Fruit fly (Drosophila melanogaster) whole organism, embryonic: ENCODE data around the gene CG7275.

Source experiments
- Bgb ChIP-seq: fragments of 200-800 bp; sonication (Bioruptor generic); IDR thresholded peaks from 2 replicates; pipeline ENCODE4 v1.3.6; 2022; ENCODE audit warnings: missing biosample characterization, missing genetic modification characterization; ENCODE audit not compliant: partially characterized antibody
- Bteb2 ChIP-seq: fragments of 200-800 bp; sonication (Bioruptor generic); optimal IDR thresholded peaks from 2 replicates; lab custom pipeline; 2016; ENCODE audit warnings: missing biosample characterization, missing genetic modification characterization
- C15 ChIP-seq: fragments of 200-800 bp; sonication (Bioruptor generic); IDR thresholded peaks from 3 replicates; pipeline ENCODE4 v1.3.6; 2022; ENCODE audit warnings: missing biosample characterization, missing genetic modification characterization
- CG12104 ChIP-seq: fragments of 200-800 bp; sonication (Bioruptor generic); optimal IDR thresholded peaks from 3 replicates; lab custom pipeline; 2016; ENCODE audit warnings: missing biosample characterization, missing genetic modification characterization
- CG13296 ChIP-seq: fragments of 200-800 bp; sonication (Bioruptor generic); optimal IDR thresholded peaks from 3 replicates; lab custom pipeline; 2018; ENCODE audit warnings: missing biosample characterization, mild to moderate bottlenecking, missing genetic modification characterization
- CG15269 ChIP-seq: fragments of 200-800 bp; sonication (Bioruptor generic); optimal IDR thresholded peaks from 2 replicates; lab custom pipeline; 2018; ENCODE audit warnings: missing biosample characterization, mild to moderate bottlenecking, missing genetic modification characterization, moderate library complexity
- CG16813 ChIP-seq: fragments of 200-800 bp; sonication (Bioruptor generic); IDR thresholded peaks from 3 replicates; pipeline ENCODE4 v1.3.6; 2022; ENCODE audit warnings: missing biosample characterization, missing genetic modification characterization; ENCODE audit not compliant: partially characterized antibody
- CG17568 ChIP-seq: fragments of 200-800 bp; sonication (Bioruptor generic); optimal IDR thresholded peaks from 2 replicates; lab custom pipeline; 2018; ENCODE audit warnings: missing biosample characterization, mild to moderate bottlenecking, missing genetic modification characterization, moderate library complexity
- CG1792 ChIP-seq: fragments of 200-800 bp; sonication (Bioruptor generic); optimal IDR thresholded peaks from 2 replicates; lab custom pipeline; 2016; ENCODE audit warnings: missing biosample characterization, missing genetic modification characterization
- CG18011 ChIP-seq: fragments of 200-800 bp; sonication (Bioruptor generic); optimal IDR thresholded peaks from 2 replicates; lab custom pipeline; 2017; ENCODE audit warnings: missing biosample characterization, missing genetic modification characterization, mild to moderate bottlenecking, moderate library complexity, missing genotype
- CG1832 ChIP-seq: fragments of 200-800 bp; sonication (Bioruptor generic); optimal IDR thresholded peaks from 2 replicates; lab custom pipeline; 2017; ENCODE audit warnings: missing biosample characterization, mild to moderate bottlenecking, missing genetic modification characterization, inconsistent platforms
- CG2199 ChIP-seq: fragments of 200-800 bp; sonication (Bioruptor generic); IDR thresholded peaks from 3 replicates; pipeline ENCODE4 v1.3.6; 2022; ENCODE audit warnings: missing biosample characterization, missing genetic modification characterization
- CG30020 ChIP-seq: fragments of 200-800 bp; optimal IDR thresholded peaks from 2 replicates; lab custom pipeline; 2019; ENCODE audit warnings: missing biosample characterization, mild to moderate bottlenecking, missing genetic modification characterization, moderate library complexity
- CG5953 ChIP-seq: fragments of 200-800 bp; sonication (Bioruptor generic); IDR thresholded peaks from 2 replicates; pipeline ENCODE4 v1.3.6; 2022; ENCODE audit warnings: missing biosample characterization, missing genetic modification characterization
- CG6175 ChIP-seq: fragments of 200-800 bp; sonication (Bioruptor generic); IDR thresholded peaks from 3 replicates; pipeline ENCODE4 v1.3.6; 2022; ENCODE audit warnings: missing biosample characterization, missing genetic modification characterization
- CG6813 ChIP-seq: fragments of 200-800 bp; sonication (Bioruptor generic); optimal IDR thresholded peaks from 2 replicates; lab custom pipeline; 2017; ENCODE audit warnings: missing biosample characterization, missing genetic modification characterization, mild to moderate bottlenecking, moderate library complexity, missing genetic modification reagents
- CG7372 ChIP-seq: fragments of 200-800 bp; sonication (Bioruptor generic); IDR thresholded peaks from 2 replicates; pipeline ENCODE4 v1.3.6; 2022; ENCODE audit warnings: missing biosample characterization, missing genetic modification characterization
- CG9932 ChIP-seq: fragments of 200-800 bp; sonication (Bioruptor generic); IDR thresholded peaks from 2 replicates; pipeline ENCODE4 v1.3.6; 2022; ENCODE audit warnings: missing biosample characterization, missing genetic modification characterization
- D ChIP-seq, 2 experiments: fragments of 200-800 bp in 1 of 2; fragments of >200 bp in 1 of 2; sonication (Bioruptor generic) in 1 of 2; optimal IDR thresholded peaks; 2 replicates in 1 of 2; 3 replicates in 1 of 2; lab custom pipeline; 2017; ENCODE audit warnings: mild to moderate bottlenecking in 1 of 2, missing biosample characterization in 1 of 2, missing genetic modification characterization in 1 of 2, missing genetic modification reagents in 1 of 2
- Dip2 ChIP-seq: fragments of 200-800 bp; sonication (Bioruptor generic); IDR thresholded peaks from 2 replicates; pipeline ENCODE4 v1.3.6; 2022; ENCODE audit warnings: missing biosample characterization, missing genetic modification characterization
- Lpt ChIP-seq: fragments of >200 bp; optimal IDR thresholded peaks from 2 replicates; lab custom pipeline; 2018; ENCODE audit warnings: missing biosample characterization, missing genetic modification characterization
- MBD-R2 ChIP-seq: fragments of 200-800 bp; sonication (Bioruptor generic); IDR thresholded peaks from 2 replicates; pipeline ENCODE4 v1.3.6; 2022; ENCODE audit warnings: missing biosample characterization, missing genetic modification characterization
- Max ChIP-seq: fragments of 200-800 bp; sonication (Bioruptor generic); optimal IDR thresholded peaks from 2 replicates; lab custom pipeline; 2016; ENCODE audit warnings: missing biosample characterization, mild to moderate bottlenecking, missing genetic modification characterization
- NC2α ChIP-seq: fragments of 200-800 bp; sonication (Bioruptor generic); optimal IDR thresholded peaks from 2 replicates; lab custom pipeline; 2016; ENCODE audit warnings: missing biosample characterization, missing genetic modification characterization
- Neu2 ChIP-seq: fragments of 200-800 bp; sonication (Bioruptor generic); optimal IDR thresholded peaks from 3 replicates; lab custom pipeline; 2016; ENCODE audit warnings: missing biosample characterization, missing genetic modification characterization, borderline replicate concordance
- Opbp ChIP-seq: fragments of 200-800 bp; sonication (Bioruptor generic); IDR thresholded peaks from 3 replicates; pipeline ENCODE4 v1.3.6; 2022; ENCODE audit warnings: missing biosample characterization, missing genetic modification characterization; ENCODE audit not compliant: partially characterized antibody
- Sry-β ChIP-seq: fragments of 200-800 bp; sonication (Bioruptor generic); optimal IDR thresholded peaks from 2 replicates; lab custom pipeline; 2018; ENCODE audit warnings: missing biosample characterization, mild to moderate bottlenecking, missing genetic modification characterization, moderate library complexity
- ac ChIP-seq: fragments of 200-800 bp; sonication (Bioruptor generic); optimal IDR thresholded peaks from 3 replicates; lab custom pipeline; 2017; ENCODE audit warnings: missing biosample characterization, mild to moderate bottlenecking, missing genetic modification characterization
- ara ChIP-seq: fragments of 200-800 bp; sonication (Bioruptor generic); IDR thresholded peaks from 2 replicates; pipeline ENCODE4 v1.3.6; 2022; ENCODE audit warnings: missing biosample characterization, missing genetic modification characterization
- chif ChIP-seq, 2 experiments: fragments of 200-800 bp; sonication (Bioruptor generic); optimal IDR thresholded peaks; 3 replicates each; lab custom pipeline; 2016; ENCODE audit warnings: missing biosample characterization in 2 of 2, missing genetic modification characterization in 2 of 2
- croc ChIP-seq: fragments of 200-800 bp; sonication (Bioruptor generic); conservative IDR thresholded peaks from 3 replicates; pipeline ENCODE4 v1.3.6; 2022; ENCODE audit warnings: missing biosample characterization, missing genetic modification characterization
- da ChIP-seq: fragments of 200-800 bp; sonication (Bioruptor generic); optimal IDR thresholded peaks from 2 replicates; lab custom pipeline; 2016; ENCODE audit warnings: missing biosample characterization, missing genetic modification characterization
- eyg ChIP-seq: fragments of 200-800 bp; sonication (Bioruptor generic); optimal IDR thresholded peaks from 3 replicates; lab custom pipeline; 2016; ENCODE audit warnings: missing biosample characterization, missing genetic modification characterization
- gro ChIP-seq: fragments of 200-800 bp; sonication (Bioruptor generic); optimal IDR thresholded peaks from 2 replicates; lab custom pipeline; 2016; ENCODE audit warnings: missing biosample characterization, missing genetic modification characterization
- jumu ChIP-seq: fragments of 200-800 bp; sonication (Bioruptor generic); optimal IDR thresholded peaks from 3 replicates; lab custom pipeline; 2016; ENCODE audit warnings: missing biosample characterization, missing genetic modification characterization
- kni ChIP-seq: fragments of 200-800 bp; sonication (Bioruptor generic); optimal IDR thresholded peaks from 3 replicates; lab custom pipeline; 2017; ENCODE audit warnings: mild to moderate bottlenecking, missing biosample characterization, missing genetic modification reagents, missing genetic modification characterization
- lab ChIP-seq: fragments of 200-800 bp; sonication (Bioruptor generic); optimal IDR thresholded peaks from 3 replicates; lab custom pipeline; 2017; ENCODE audit warnings: missing biosample characterization, missing genetic modification characterization, mild to moderate bottlenecking, moderate library complexity, missing genetic modification reagents
- lola ChIP-seq, 3 experiments: fragments of >200 bp in 2 of 3; fragments of 200-800 bp in 1 of 3; sonication (Bioruptor generic) in 1 of 3; optimal IDR thresholded peaks; 2 replicates each; lab custom pipeline; 2017 to 2019; ENCODE audit warnings: missing biosample characterization in 3 of 3, missing genetic modification characterization in 3 of 3, mild to moderate bottlenecking in 1 of 3, moderate library complexity in 1 of 3
- mam ChIP-seq: fragments of 200-800 bp; sonication (Bioruptor generic); optimal IDR thresholded peaks from 3 replicates; lab custom pipeline; 2016; ENCODE audit warnings: missing biosample characterization, missing genetic modification characterization
- pum ChIP-seq: fragments of 200-800 bp; sonication (Bioruptor generic); optimal IDR thresholded peaks from 2 replicates; lab custom pipeline; 2016; ENCODE audit warnings: missing biosample characterization, missing genetic modification characterization
- pzg ChIP-seq: fragments of 200-800 bp; sonication (Bioruptor generic); optimal IDR thresholded peaks from 3 replicates; lab custom pipeline; 2018; ENCODE audit warnings: missing biosample characterization, mild to moderate bottlenecking, missing genetic modification characterization, moderate library complexity
- ro ChIP-seq: fragments of 200-800 bp; sonication (Bioruptor generic); IDR thresholded peaks from 2 replicates; pipeline ENCODE4 v1.3.6; 2022; ENCODE audit warnings: missing biosample characterization, missing genetic modification characterization
- schlank ChIP-seq: fragments of 200-800 bp; sonication (Bioruptor generic); optimal IDR thresholded peaks from 2 replicates; lab custom pipeline; 2018; ENCODE audit warnings: missing biosample characterization, mild to moderate bottlenecking, missing genetic modification characterization
- seq ChIP-seq: fragments of 200-800 bp; sonication (Bioruptor generic); IDR thresholded peaks from 2 replicates; pipeline ENCODE4 v1.3.6; 2022; ENCODE audit warnings: missing biosample characterization, missing genetic modification characterization
- tll ChIP-seq, 2 experiments: fragments of 200-800 bp in 1 of 2; fragments of >200 bp in 1 of 2; sonication (Bioruptor generic) in 1 of 2; optimal IDR thresholded peaks; 2 replicates each; lab custom pipeline; 2017 to 2019; ENCODE audit warnings: missing biosample characterization in 2 of 2, missing genetic modification characterization in 2 of 2, mild to moderate bottlenecking in 1 of 2, moderate library complexity in 1 of 2
- tna ChIP-seq: fragments of 200-800 bp; sonication (Bioruptor generic); IDR thresholded peaks from 2 replicates; pipeline ENCODE4 v1.3.6; 2022; ENCODE audit warnings: missing biosample characterization, missing genetic modification characterization; ENCODE audit not compliant: partially characterized antibody
- trh ChIP-seq: fragments of 200-800 bp; sonication (Bioruptor generic); optimal IDR thresholded peaks from 2 replicates; lab custom pipeline; 2016; ENCODE audit warnings: missing biosample characterization, missing genetic modification characterization

Gene CG7275

DNA sequence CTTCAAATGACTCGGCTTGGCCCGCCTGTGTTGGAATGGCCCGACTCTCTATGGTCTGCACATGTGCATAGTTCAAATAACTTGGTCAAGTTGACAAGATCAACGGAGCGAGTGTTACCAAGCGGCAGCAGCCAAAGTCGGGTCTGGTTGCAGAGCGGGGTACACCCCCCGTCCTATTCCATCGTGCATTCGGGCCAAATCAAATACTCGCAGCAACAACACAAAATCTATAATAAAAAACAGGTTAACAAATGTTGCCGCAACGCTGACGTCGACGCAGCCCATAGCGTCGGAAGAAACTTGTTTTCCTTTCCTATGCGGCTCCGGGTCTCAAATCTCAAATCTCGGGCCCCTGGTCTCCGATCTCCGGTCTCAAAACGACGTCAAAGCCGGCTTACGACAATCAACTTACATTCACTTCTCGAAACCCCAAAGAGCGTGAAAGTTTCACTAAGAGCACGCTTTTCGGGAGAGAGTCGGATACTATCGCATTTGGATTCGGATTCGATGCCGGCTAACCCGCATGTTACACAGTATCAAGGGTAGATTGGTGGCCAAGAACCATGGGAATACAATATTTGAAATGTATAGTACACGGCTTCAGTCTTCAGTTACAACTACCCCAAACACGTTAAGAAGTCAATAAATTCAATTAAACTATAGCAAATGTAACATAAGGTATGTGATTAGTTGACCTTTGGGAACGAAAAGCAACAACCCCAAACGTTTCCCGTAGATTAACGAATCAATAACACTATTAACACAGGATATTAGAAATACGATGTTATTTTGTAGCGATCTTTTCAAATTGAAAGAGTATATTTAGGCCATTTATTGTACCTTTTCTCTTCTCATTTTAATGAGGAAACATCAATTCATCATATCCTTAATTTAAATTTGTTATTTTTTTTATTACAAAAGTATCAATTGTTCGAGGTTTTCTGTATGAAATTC, 35.8 kb downstream of the CG7275 start (continued):
- TF ChIP-seq CG9932 (GFP tag; lab: Robert Waterston, UW) (peak; percentile 66), CG18011 (peak; percentile 11), croc (GFP tag; lab: Robert Waterston, UW) (no peak), CG30020 (tag; lab: Kevin White, UChicago) (no peak), da (GFP tag; lab: Kevin White, UChicago) (no peak), Opbp (GFP tag; lab: Robert Waterston, UW) (no peak), CG6813 (GFP tag; lab: Kevin White, UChicago) (no peak), CG17568 (GFP tag; lab: Kevin White, UChicago) (no peak), seq (GFP tag; lab: Robert Waterston, UW) (0 out of 2 replicates have a peak, but pooled peaks have one; percentile 16), pzg (GFP tag; lab: Kevin White, UChicago) (no peak), MBD-R2 (no peak), Neu2 (GFP tag; lab: Kevin White, UChicago) (no peak), D (optimal IDR thresholded peaks at IDR 0.05; lab: Kevin White, UChicago) (no peak), D (GFP tag; optimal IDR thresholded peaks at IDR 0.05; lab: Kevin White, UChicago) (peak; percentile 43), chif (GFP tag; optimal IDR thresholded peaks at IDR 0.05; lab: Kevin White, UChicago) (peak; percentile 43 to 64), tna (GFP tag; lab: Robert Waterston, UW) (no peak), lab (peak; percentile 20), Bteb2 (GFP tag; lab: Kevin White, UChicago) (peak; percentile 51), eyg (GFP tag; lab: Kevin White, UChicago) (no peak), kni (GFP tag; lab: Kevin White, UChicago) (peak; percentile 99), CG6175 (GFP tag; lab: Robert Waterston, UW) (0 out of 3 replicates have a peak, but pooled peaks have one; percentile 14), CG16813 (GFP tag; lab: Robert Waterston, UW) (no peak), CG1832 (GFP tag; lab: Kevin White, UChicago) (no peak), lola (GFP tag; optimal IDR thresholded peaks at IDR 0.05; lab: Kevin White, UChicago) (peak in 1 of 3 experiments; percentile 83), Dip2 (GFP tag; lab: Robert Waterston, UW) (no peak), schlank (tag; lab: Kevin White, UChicago) (no peak), CG13296 (GFP tag; lab: Kevin White, UChicago) (no peak), mam (GFP tag; lab: Kevin White, UChicago) (peak; percentile 62), CG5953 (GFP tag; lab: Robert Waterston, UW) (no peak), gro (peak; percentile 48), ara (peak; percentile 36; the same call in 1 of the 2 replicates), Lpt (GFP tag; lab: Kevin White, UChicago) (no peak), CG2199 (GFP tag; lab: Robert Waterston, UW) (peak; percentile 10; the same call in 1 of the 3 replicates), pum (GFP tag; lab: Kevin White, UChicago) (peak; percentile 59), ac (GFP tag; lab: Kevin White, UChicago) (no peak), Max (GFP tag; lab: Kevin White, UChicago) (peak; percentile 49), jumu (GFP tag; lab: Kevin White, UChicago) (peak; percentile 49), ro (no peak), C15 (GFP tag; lab: Robert Waterston, UW) (no peak), CG15269 (peak; percentile 71), Bgb (GFP tag; lab: Robert Waterston, UW) (no peak), CG12104 (GFP tag; lab: Kevin White, UChicago) (peak; percentile 30), trh (GFP tag; lab: Kevin White, UChicago) (no peak), Sry-β (GFP tag; lab: Kevin White, UChicago) (peak; percentile 12), CG1792 (GFP tag; lab: Kevin White, UChicago) (peak; percentile 13), NC2α (GFP tag; lab: Kevin White, UChicago) (no peak), tll (GFP tag; optimal IDR thresholded peaks at IDR 0.05; lab: Kevin White, UChicago) (no peak), CG7372 (GFP tag; lab: Robert Waterston, UW) (peak; percentile 44; the same call in 1 of the 2 replicates)
